Fruit fly (Drosophila melanogaster): Measurements from ENCODE around the gene CG5111.
A peak's percentile ranks its signal among the peaks of the same experiment; 100 is the strongest.

Gene CG5111

dm6 chr3R:25490375-25490774, 15.7 kb upstream of the CG5111 start (continued):
- TF ChIP-seq Mrtf (GFP tag; IDR thresholded peaks at IDR 0.05) (no peak), tup (GFP tag; optimal IDR thresholded peaks at IDR 0.05) (no peak), MBD-R2 (GFP tag; IDR thresholded peaks at IDR 0.05) (no peak), rib (GFP tag; IDR thresholded peaks at IDR 0.05) (no peak), unc-4 (GFP tag; IDR thresholded peaks at IDR 0.05; ENCODE audit: partially characterized antibody) (no peak), Adf1 (GFP tag; IDR thresholded peaks at IDR 0.05) (no peak), CG34224 (GFP tag; IDR thresholded peaks at IDR 0.05; ENCODE audit: partially characterized antibody) (no peak), otp (GFP tag; IDR thresholded peaks at IDR 0.05) (no peak), exex (tag; optimal IDR thresholded peaks at IDR 0.05) (peak; percentile 81), Camta (GFP tag; optimal IDR thresholded peaks at IDR 0.05) (peak; percentile 24), CG32532 (GFP tag; IDR thresholded peaks at IDR 0.05) (no peak), lov (optimal IDR thresholded peaks at IDR 0.05) (no peak), lov (GFP tag; IDR thresholded peaks at IDR 0.05) (no peak), CG8388 (GFP tag; optimal IDR thresholded peaks at IDR 0.05) (no peak), MESR4 (GFP tag; optimal IDR thresholded peaks at IDR 0.05) (no peak), CG18599 (GFP tag; optimal IDR thresholded peaks at IDR 0.05) (peak; percentile 44), ap (GFP tag; IDR thresholded peaks at IDR 0.05) (peak; percentile 26; the same call in 1 of the 2 replicates), Drgx (GFP tag; IDR thresholded peaks at IDR 0.05) (peak; percentile 71), nau (GFP tag; optimal IDR thresholded peaks at IDR 0.05) (no peak), Sox102F (GFP tag; optimal IDR thresholded peaks at IDR 0.05) (peak; percentile 52), Meics (GFP tag; optimal IDR thresholded peaks at IDR 0.05) (peak; percentile 24), bab2 (GFP tag; optimal IDR thresholded peaks at IDR 0.05) (no peak), bsh (GFP tag; optimal IDR thresholded peaks at IDR 0.05) (peak in 1 of 2 experiments; percentile 40), Ets97D (GFP tag; optimal IDR thresholded peaks at IDR 0.05) (no peak), lbe (GFP tag; optimal IDR thresholded peaks at IDR 0.05) (peak; percentile 7), CG4617 (GFP tag; optimal IDR thresholded peaks at IDR 0.05; ENCODE audit: borderline replicate concordance) (peak; percentile 39), ci (GFP tag; IDR thresholded peaks at IDR 0.05) (peak; percentile 8; the same call in 1 of the 3 replicates), Elba2 (GFP tag; optimal IDR thresholded peaks at IDR 0.05) (no peak), cad (GFP tag; optimal IDR thresholded peaks at IDR 0.05) (no peak), Sry-β (GFP tag; optimal IDR thresholded peaks at IDR 0.05) (no peak), CG10366 (GFP tag; IDR thresholded peaks at IDR 0.05) (peak; percentile 24), CG12071 (GFP tag; optimal IDR thresholded peaks at IDR 0.05) (no peak), Sry-δ (GFP tag; optimal IDR thresholded peaks at IDR 0.05) (no peak), CG14965 (GFP tag; optimal IDR thresholded peaks at IDR 0.05; ENCODE audit: borderline replicate concordance) (no peak), Xbp1 (GFP tag; optimal IDR thresholded peaks at IDR 0.05) (peak; percentile 14), Oli (tag; optimal IDR thresholded peaks at IDR 0.05) (peak; percentile 39), Side (GFP tag; optimal IDR thresholded peaks at IDR 0.05) (no peak), CG17359 (tag; optimal IDR thresholded peaks at IDR 0.05) (peak; percentile 35), CG13775 (GFP tag; optimal IDR thresholded peaks at IDR 0.05) (no peak), ham (GFP tag; IDR thresholded peaks at IDR 0.05) (no peak), jing (GFP tag; optimal IDR thresholded peaks at IDR 0.05) (peak; percentile 20), CG1603 (tag; optimal IDR thresholded peaks at IDR 0.05) (peak; percentile 59), CG32772 (GFP tag; IDR thresholded peaks at IDR 0.05) (peak; percentile 37; the same call in 1 of the 2 replicates), sens-2 (GFP tag; IDR thresholded peaks at IDR 0.05) (no peak), hb (GFP tag; IDR thresholded peaks at IDR 0.05; ENCODE audit: partially characterized antibody) (no peak), CG11456 (GFP tag; IDR thresholded peaks at IDR 0.05) (0 out of 3 replicates have a peak, but pooled peaks have one; percentile 4), CG12659 (GFP tag; optimal IDR thresholded peaks at IDR 0.05) (no peak), ERR (GFP tag; optimal IDR thresholded peaks at IDR 0.05) (no peak), CG30431 (GFP tag; optimal IDR thresholded peaks at IDR 0.05) (no peak), Doc2 (GFP tag; IDR thresholded peaks at IDR 0.05) (no peak), CG8290 (GFP tag; optimal IDR thresholded peaks at IDR 0.05) (no peak), CG8290 (tag; optimal IDR thresholded peaks at IDR 0.05) (peak in 1 of 2 experiments; percentile 54)

Measured in whole organism, embryonic.